Worm (Caenorhabditis elegans) whole organism, L1 larva: Measurements from ENCODE around the gene H04J21.4.

Experiments
- C04F5.9 ChIP-seq: sonication (generic microtip); optimal IDR thresholded peaks from 2 replicates; lab custom pipeline; 2016; ENCODE audit warnings: missing genetic modification characterization, missing compliant biosample characterization
- F16B12.6 ChIP-seq: fragments of 150-350 bp; optimal IDR thresholded peaks from 2 replicates; lab custom pipeline; 2014; ENCODE audit warnings: missing biosample characterization, missing genetic modification characterization
- aha-1 ChIP-seq: fragments of 150-350 bp; optimal IDR thresholded peaks from 2 replicates; lab custom pipeline; 2014; ENCODE audit warnings: missing biosample characterization, missing genetic modification characterization
- ceh-63 ChIP-seq: fragments of 200-800 bp; sonication (Bioruptor generic); optimal IDR thresholded peaks from 2 replicates; lab custom pipeline; 2018; ENCODE audit warnings: mild to moderate bottlenecking, missing genetic modification characterization, missing compliant biosample characterization
- ceh-8 ChIP-seq: fragments of 200-800 bp; sonication (Bioruptor generic); optimal IDR thresholded peaks from 2 replicates; lab custom pipeline; 2018; ENCODE audit warnings: mild to moderate bottlenecking, missing genetic modification characterization, moderate library complexity, missing compliant biosample characterization
- ceh-82 ChIP-seq, 3 experiments: fragments of 150-350 bp in 1 of 3; sonication (generic microtip) in 2 of 3; optimal IDR thresholded peaks; 2 replicates each; lab custom pipeline; 2014 to 2017; ENCODE audit warnings: missing biosample characterization in 3 of 3, missing genetic modification characterization in 3 of 3
- ceh-88 ChIP-seq: fragments of 200-800 bp; sonication (Bioruptor generic); IDR thresholded peaks from 2 replicates; pipeline ENCODE4 v1.3.6; 2022; ENCODE audit warnings: missing genetic modification characterization, missing compliant biosample characterization
- dpl-1 ChIP-seq, 3 experiments: fragments of 150-350 bp in 2 of 3; sonication (generic microtip) in 1 of 3; optimal IDR thresholded peaks; 2 replicates each; lab custom pipeline; 2014 to 2017; ENCODE audit warnings: missing biosample characterization in 3 of 3, missing genetic modification characterization in 3 of 3, missing genetic modification reagents in 3 of 3
- efl-3 ChIP-seq: fragments of 200-800 bp; sonication (Bioruptor generic); optimal IDR thresholded peaks from 2 replicates; lab custom pipeline; 2018; ENCODE audit warnings: mild to moderate bottlenecking, missing genetic modification characterization, missing compliant biosample characterization
- egl-13 ChIP-seq: sonication (generic microtip); optimal IDR thresholded peaks from 2 replicates; lab custom pipeline; 2016; ENCODE audit warnings: missing genotype, missing genetic modification reagents, missing genetic modification characterization, missing compliant biosample characterization
- egl-27 ChIP-seq, 2 experiments: fragments of 150-350 bp in 1 of 2; sonication (generic microtip); optimal IDR thresholded peaks; 3 replicates each; lab custom pipeline; 2017 to 2018; ENCODE audit warnings: missing biosample characterization in 2 of 2, missing genetic modification characterization in 2 of 2, missing genetic modification reagents in 2 of 2
- elt-2 ChIP-seq: sonication (generic microtip); optimal IDR thresholded peaks from 2 replicates; lab custom pipeline; 2016; ENCODE audit warnings: missing genetic modification characterization, mild to moderate bottlenecking, inconsistent platforms, missing compliant biosample characterization, missing genetic modification reagents
- fkh-10 ChIP-seq: sonication (generic microtip); optimal IDR thresholded peaks from 2 replicates; lab custom pipeline; 2017; ENCODE audit warnings: missing biosample characterization, missing genetic modification reagents, missing genetic modification characterization
- fkh-4 ChIP-seq: sonication (generic microtip); optimal IDR thresholded peaks from 2 replicates; lab custom pipeline; 2016; ENCODE audit warnings: missing compliant biosample characterization, missing genetic modification characterization, borderline replicate concordance
- fkh-8 ChIP-seq: sonication (generic microtip); optimal IDR thresholded peaks from 2 replicates; lab custom pipeline; 2016; ENCODE audit warnings: mild to moderate bottlenecking, missing genetic modification characterization, missing compliant biosample characterization
- hlh-17 ChIP-seq: fragments of 200-800 bp; sonication (Bioruptor generic); optimal IDR thresholded peaks from 2 replicates; lab custom pipeline; 2018; ENCODE audit warnings: missing genetic modification characterization, mild to moderate bottlenecking, missing compliant biosample characterization, moderate library complexity, borderline replicate concordance
- hlh-4 ChIP-seq: sonication (generic microtip); optimal IDR thresholded peaks from 2 replicates; lab custom pipeline; 2016; ENCODE audit warnings: mild to moderate bottlenecking, missing genetic modification characterization, missing compliant biosample characterization
- hpl-2 ChIP-seq: fragments of 150-350 bp; optimal IDR thresholded peaks from 2 replicates; lab custom pipeline; 2014; ENCODE audit warnings: missing biosample characterization, missing genetic modification reagents, missing genetic modification characterization
- jun-1 ChIP-seq: fragments of 150-350 bp; optimal IDR thresholded peaks from 2 replicates; lab custom pipeline; 2014; ENCODE audit warnings: missing biosample characterization, missing genetic modification reagents, missing genetic modification characterization
- lin-13 ChIP-seq: fragments of 150-350 bp; optimal IDR thresholded peaks from 2 replicates; lab custom pipeline; 2014; ENCODE audit warnings: missing biosample characterization, missing genetic modification reagents, missing genetic modification characterization
- mab-9 ChIP-seq: fragments of 200-800 bp; sonication (Bioruptor generic); IDR thresholded peaks from 2 replicates; pipeline ENCODE4 v1.3.6; 2022; ENCODE audit warnings: missing genetic modification reagents, missing genetic modification characterization, missing compliant biosample characterization
- mef-2 ChIP-seq: fragments of 150-350 bp; optimal IDR thresholded peaks from 2 replicates; lab custom pipeline; 2014; ENCODE audit warnings: missing biosample characterization, missing genetic modification characterization
- mep-1 ChIP-seq: fragments of 150-350 bp; optimal IDR thresholded peaks from 2 replicates; lab custom pipeline; 2014; ENCODE audit warnings: missing biosample characterization, missing genetic modification characterization
- nhr-11 ChIP-seq: fragments of 150-350 bp; optimal IDR thresholded peaks from 2 replicates; lab custom pipeline; 2014; ENCODE audit warnings: missing biosample characterization, missing genetic modification characterization
- nhr-237 ChIP-seq: fragments of 150-350 bp; optimal IDR thresholded peaks from 2 replicates; lab custom pipeline; 2014; ENCODE audit warnings: missing biosample characterization, missing genetic modification characterization
- nhr-28 ChIP-seq: fragments of 150-350 bp; optimal IDR thresholded peaks from 2 replicates; lab custom pipeline; 2014; ENCODE audit warnings: missing biosample characterization, missing genetic modification characterization
- nhr-71 ChIP-seq: sonication (generic microtip); optimal IDR thresholded peaks from 2 replicates; lab custom pipeline; 2016; ENCODE audit warnings: mild to moderate bottlenecking, missing genetic modification characterization, moderate library complexity, missing compliant biosample characterization
- nhr-77 ChIP-seq: fragments of 150-350 bp; optimal IDR thresholded peaks from 2 replicates; lab custom pipeline; 2014; ENCODE audit warnings: missing biosample characterization, missing genetic modification characterization
- nhr-85 ChIP-seq: sonication (generic microtip); peaks from one replicate; lab custom pipeline; 2016; ENCODE audit warnings: missing genetic modification characterization, inconsistent platforms, missing compliant biosample characterization
- pag-3 ChIP-seq: sonication (generic microtip); optimal IDR thresholded peaks from 2 replicates; lab custom pipeline; 2017; ENCODE audit warnings: missing genetic modification characterization, mild to moderate bottlenecking, missing compliant biosample characterization, antibody characterized with exemption, borderline replicate concordance; ENCODE audit not compliant: insufficient read depth
- pax-3 ChIP-seq: fragments of 200-800 bp; sonication (Bioruptor generic); optimal IDR thresholded peaks from 2 replicates; lab custom pipeline; 2018; ENCODE audit warnings: mild to moderate bottlenecking, missing genetic modification characterization, moderate library complexity, missing compliant biosample characterization
- rnt-1 ChIP-seq: sonication (generic microtip); optimal IDR thresholded peaks from 2 replicates; lab custom pipeline; 2016; ENCODE audit warnings: mild to moderate bottlenecking, missing genetic modification characterization, moderate library complexity, missing compliant biosample characterization
- skn-1 ChIP-seq: fragments of 150-350 bp; optimal IDR thresholded peaks from 2 replicates; lab custom pipeline; 2014; ENCODE audit warnings: missing biosample characterization, missing genetic modification characterization
- snpc-4 ChIP-seq: fragments of 150-350 bp; optimal IDR thresholded peaks from 2 replicates; lab custom pipeline; 2014; ENCODE audit warnings: missing biosample characterization, missing genetic modification characterization
- sox-4 ChIP-seq: sonication (generic microtip); optimal IDR thresholded peaks from 2 replicates; lab custom pipeline; 2016; ENCODE audit warnings: missing genetic modification characterization, missing compliant biosample characterization
- sup-37 ChIP-seq: fragments of 200-800 bp; sonication (Bioruptor generic); optimal IDR thresholded peaks from 2 replicates; lab custom pipeline; 2018; ENCODE audit warnings: mild to moderate bottlenecking, missing genetic modification characterization, missing compliant biosample characterization
- tbx-2 ChIP-seq: sonication (generic microtip); optimal IDR thresholded peaks from 2 replicates; lab custom pipeline; 2016; ENCODE audit warnings: missing genetic modification characterization, missing compliant biosample characterization
- tlp-1 ChIP-seq: fragments of 150-350 bp; optimal IDR thresholded peaks from 2 replicates; lab custom pipeline; 2014; ENCODE audit warnings: missing biosample characterization, missing genetic modification characterization
- unc-130 ChIP-seq: fragments of 150-350 bp; optimal IDR thresholded peaks from 2 replicates; lab custom pipeline; 2017; ENCODE audit warnings: missing biosample characterization, missing genetic modification characterization, inconsistent platforms
- unc-30 ChIP-seq: sonication (generic microtip); optimal IDR thresholded peaks from 2 replicates; lab custom pipeline; 2017; ENCODE audit warnings: missing biosample characterization, missing genetic modification characterization
- unc-62 ChIP-seq: fragments of 150-350 bp; optimal IDR thresholded peaks from 2 replicates; lab custom pipeline; 2014; ENCODE audit warnings: missing biosample characterization, missing genetic modification reagents, missing genetic modification characterization
- unc-98 ChIP-seq: fragments of 200-800 bp; sonication (Bioruptor generic); IDR thresholded peaks from 2 replicates; pipeline ENCODE4 v1.3.6; 2022; ENCODE audit warnings: missing genetic modification characterization, missing compliant biosample characterization
- vab-15 ChIP-seq: sonication (generic microtip); optimal IDR thresholded peaks from 2 replicates; lab custom pipeline; 2017; ENCODE audit warnings: missing genotype, mild to moderate bottlenecking, missing genetic modification characterization, missing compliant biosample characterization
- zag-1 ChIP-seq: fragments of 150-350 bp; optimal IDR thresholded peaks from 2 replicates; lab custom pipeline; 2014; ENCODE audit warnings: missing biosample characterization, missing genetic modification characterization
- ztf-11 ChIP-seq, 2 experiments: sonication (generic microtip); optimal IDR thresholded peaks; 2 replicates each; lab custom pipeline; 2016 to 2017; ENCODE audit warnings: missing genetic modification characterization in 2 of 2, missing biosample characterization in 1 of 2, missing compliant biosample characterization in 1 of 2

H04J21.4 gene

ce11 chrIII:2368424-2368823 lies at the start of gene H04J21.4:
Gene H04J21.4, minus strand, starts transcription at chrIII:2368524.
- TF ChIP-seq sup-37 (no peak), nhr-85 (tag; lab: Kevin White, UChicago) (peak; percentile 39), mep-1 (tag; lab: Kevin White, UChicago) (no peak)

DNA sequence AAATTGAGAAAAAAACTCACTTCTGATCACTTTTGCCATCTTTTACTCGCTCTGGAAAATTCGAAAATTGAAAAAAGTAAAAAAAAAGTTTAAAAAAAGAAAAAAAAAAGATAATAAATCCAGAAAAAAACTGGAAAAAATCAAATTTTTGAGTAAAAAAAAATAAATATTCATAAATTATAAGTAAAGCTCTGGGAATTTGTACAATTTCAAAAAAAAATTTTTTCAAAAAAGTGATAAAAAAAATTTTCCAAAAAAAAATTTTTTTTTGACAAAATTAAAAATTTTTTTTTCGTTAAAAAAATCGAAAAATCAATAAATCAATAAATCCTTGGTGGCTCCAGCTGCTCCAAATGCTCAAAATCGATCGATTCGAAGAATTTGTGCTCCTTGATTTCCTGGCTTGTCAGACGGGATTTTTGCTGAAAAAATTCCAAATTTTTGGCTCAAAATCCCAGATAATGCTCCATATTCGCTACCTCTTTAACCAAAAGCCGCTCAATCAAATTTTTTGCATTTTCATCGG lies 42.7 kb upstream of the H04J21.4 start, which contains the start of gene mrpl-30:
Gene mrpl-30 (minus strand): TSS at position 51 of the 526 bp plus-strand sequence.
- TF ChIP-seq jun-1 (tag; lab: Kevin White, UChicago) = no peak
- TF ChIP-seq egl-13 (tag; lab: Kevin White, UChicago) = no peak
- no peak for TF ChIP-seq elt-2 (tag; lab: Kevin White, UChicago)
- TF ChIP-seq tbx-2 (tag; lab: Kevin White, UChicago) = no peak
- no peak for TF ChIP-seq mab-9 (GFP tag; lab: Robert Waterston, UW)
- TF ChIP-seq dpl-1 (GFP tag; optimal IDR thresholded peaks at IDR 0.05; lab: Kevin White, UChicago) = no peak
- TF ChIP-seq sup-37 = no peak
- TF ChIP-seq zag-1 (tag; lab: Kevin White, UChicago) = no peak
- no peak for TF ChIP-seq ztf-11 (tag; optimal IDR thresholded peaks at IDR 0.05; lab: Kevin White, UChicago)
- no peak for TF ChIP-seq snpc-4
- TF ChIP-seq unc-98 (GFP tag; lab: Robert Waterston, UW) = no peak

DNA sequence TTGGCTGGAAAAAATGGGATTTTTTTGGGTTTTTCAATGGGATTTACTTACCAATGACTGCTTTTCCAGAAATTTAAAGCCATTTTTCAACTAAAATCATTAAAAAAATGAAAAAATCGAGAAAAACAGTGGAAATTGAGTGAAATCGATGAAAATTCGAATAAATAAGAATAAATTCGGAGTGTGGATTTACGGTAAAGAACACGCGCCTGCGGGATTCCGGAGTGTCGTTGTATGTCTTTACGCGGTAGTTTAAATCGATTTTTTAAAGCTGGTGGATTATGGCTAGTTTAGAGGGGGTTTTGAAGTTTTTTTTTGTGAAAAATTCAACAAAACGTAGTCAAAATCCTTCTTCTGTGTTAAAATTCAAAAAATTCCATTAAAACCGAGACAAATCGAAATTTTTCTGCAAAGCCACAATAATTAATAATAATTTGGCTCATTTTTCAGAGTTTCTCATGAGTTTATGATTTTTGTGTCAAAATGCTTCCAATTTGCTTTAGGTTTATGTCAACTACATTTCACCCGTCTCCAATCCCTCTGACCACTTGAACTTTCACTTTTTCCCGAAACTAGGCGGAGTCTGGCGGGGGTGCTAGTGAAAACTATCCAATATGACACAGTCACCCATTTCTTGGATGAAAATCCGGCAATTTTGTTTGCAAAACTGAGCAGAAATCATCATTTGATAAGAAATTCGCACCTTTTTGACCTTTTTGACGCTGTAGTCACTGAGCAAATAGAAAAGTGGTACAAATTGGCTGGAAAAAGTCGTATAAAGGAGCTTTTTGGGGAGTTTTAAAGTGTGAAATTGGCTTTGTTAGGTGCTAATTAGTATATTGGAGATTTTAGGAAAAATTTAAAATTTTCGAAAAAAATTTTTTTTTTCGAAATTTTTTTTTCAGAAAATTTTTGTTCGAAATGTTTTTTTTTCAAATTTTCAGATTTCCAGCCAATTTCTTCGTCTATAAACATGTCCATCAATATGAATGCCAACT lies 33.1 kb upstream of the H04J21.4 start, which contains the start of the genes cic-1 and strm-1:
Gene cic-1 (minus strand): TSS at position 96 of the 998 bp plus-strand sequence.
Gene strm-1 (plus strand): TSS at position 945 of the 998 bp plus-strand sequence.
- no peak for TF ChIP-seq unc-130
- TF ChIP-seq sup-37 = no peak
- no peak for TF ChIP-seq vab-15
- TF ChIP-seq nhr-237 (tag; lab: Kevin White, UChicago) = no peak
- no peak for TF ChIP-seq ceh-63 (GFP tag; lab: Kevin White, UChicago)
- TF ChIP-seq ceh-82 (tag; optimal IDR thresholded peaks at IDR 0.05; lab: Kevin White, UChicago) = peak; percentile 34 to 66 (median 42)
- TF ChIP-seq snpc-4 = peak; percentile 4
- no peak for TF ChIP-seq egl-27 (tag; optimal IDR thresholded peaks at IDR 0.05; lab: Kevin White, UChicago)
- no peak for TF ChIP-seq unc-98 (GFP tag; lab: Robert Waterston, UW)
- TF ChIP-seq hlh-4 (tag; lab: Kevin White, UChicago) = no peak
- peak; percentile 32 for TF ChIP-seq nhr-85 (tag; lab: Kevin White, UChicago)
- no peak for TF ChIP-seq rnt-1 (tag; lab: Kevin White, UChicago)
- TF ChIP-seq unc-30 = no peak
- TF ChIP-seq mef-2 = no peak
- TF ChIP-seq lin-13 (GFP tag; lab: Kevin White, UChicago) = no peak
- peak; percentile 43 for TF ChIP-seq fkh-8 (tag; lab: Kevin White, UChicago)
- TF ChIP-seq sox-4 (tag; lab: Kevin White, UChicago) = no peak
- TF ChIP-seq C04F5.9 (tag; lab: Kevin White, UChicago) = no peak
- TF ChIP-seq ceh-88 (GFP tag; lab: Robert Waterston, UW) = no peak
- peak; percentile 50 for TF ChIP-seq nhr-11 (tag; lab: Kevin White, UChicago)
- no peak for TF ChIP-seq hpl-2
- TF ChIP-seq nhr-77 (tag; lab: Kevin White, UChicago) = no peak
- no peak for TF ChIP-seq efl-3 (GFP tag; lab: Kevin White, UChicago)
- TF ChIP-seq unc-62 (GFP tag; lab: Kevin White, UChicago) = no peak
- no peak for TF ChIP-seq ceh-8
- no peak for TF ChIP-seq fkh-10 (GFP tag; lab: Kevin White, UChicago)
- TF ChIP-seq skn-1 = peak; percentile 59
- no peak for TF ChIP-seq nhr-28 (tag; lab: Kevin White, UChicago)
- no peak for TF ChIP-seq aha-1
- TF ChIP-seq tlp-1 (tag; lab: Kevin White, UChicago) = no peak
- no peak for TF ChIP-seq fkh-4 (tag; lab: Kevin White, UChicago)
- peak; percentile 69 for TF ChIP-seq F16B12.6 (tag; lab: Kevin White, UChicago)
- TF ChIP-seq nhr-71 (tag; lab: Kevin White, UChicago) = no peak
- TF ChIP-seq pag-3 = no peak
- peak; percentile 66 for TF ChIP-seq tbx-2 (tag; lab: Kevin White, UChicago)
- TF ChIP-seq pax-3 (tag; lab: Kevin White, UChicago) = no peak
- TF ChIP-seq hlh-17 = no peak
